Fruit fly (Drosophila melanogaster): Measurements from ENCODE around the gene Cox10.

Cox10 gene

dm6 chr2L:10381890-10382450 lies 50.7 kb downstream of the Cox10 start, which contains the start of gene CG5096:
Gene CG5096, plus strand, starts transcription at chr2L:10382263.
- TF ChIP-seq CG7045 (GFP tag; optimal IDR thresholded peaks at IDR 0.05) (peak; percentile 82), bab1 (GFP tag; optimal IDR thresholded peaks at IDR 0.05) (no peak), CG14711 (tag; optimal IDR thresholded peaks at IDR 0.05) (peak; percentile 90), CG12768 (GFP tag; optimal IDR thresholded peaks at IDR 0.05) (peak; percentile 92), CG5204 (GFP tag; optimal IDR thresholded peaks at IDR 0.05) (no peak), CG1620 (GFP tag; optimal IDR thresholded peaks at IDR 0.05) (no peak), ovo (GFP tag; optimal IDR thresholded peaks at IDR 0.05) (no peak), pad (GFP tag; optimal IDR thresholded peaks at IDR 0.05) (peak; percentile 71), Hr96 (GFP tag; optimal IDR thresholded peaks at IDR 0.05) (no peak), CG33017 (tag; optimal IDR thresholded peaks at IDR 0.05) (peak; percentile 96), cic (GFP tag; optimal IDR thresholded peaks at IDR 0.05) (peak; percentile 86), Clk (GFP tag; optimal IDR thresholded peaks at IDR 0.05) (peak; percentile 63), kay (GFP tag; ENCODE audit: borderline replicate concordance) (peak; percentile 97), CG11617 (GFP tag; optimal IDR thresholded peaks at IDR 0.05) (peak; percentile 92), CG7101 (tag; optimal IDR thresholded peaks at IDR 0.05) (peak; percentile 96), cnc (optimal IDR thresholded peaks at IDR 0.05) (peak in 1 of 2 experiments; percentile 27), toe (GFP tag; optimal IDR thresholded peaks at IDR 0.05) (no peak), tj (GFP tag; optimal IDR thresholded peaks at IDR 0.05) (peak; percentile 46), Crg-1 (GFP tag; optimal IDR thresholded peaks at IDR 0.05) (peak; percentile 55), Mnt (GFP tag; optimal IDR thresholded peaks at IDR 0.05) (peak; percentile 56)

Measured in whole organism, adult.